Worm (Caenorhabditis elegans) whole organism, late embryonic: Measurements from ENCODE around the gene C06G3.8.

ENCODE experiments used
- ceh-9 ChIP-seq: sonication (generic microtip); optimal IDR thresholded peaks from 2 replicates; lab custom pipeline; 2016; ENCODE audit warnings: mild to moderate bottlenecking, missing genetic modification characterization, inconsistent platforms, missing compliant biosample characterization
- che-1 ChIP-seq: sonication (generic microtip); optimal IDR thresholded peaks from 2 replicates; lab custom pipeline; 2016; ENCODE audit warnings: mild to moderate bottlenecking, missing genetic modification characterization, missing compliant biosample characterization
- elt-2 ChIP-seq: sonication (generic microtip); optimal IDR thresholded peaks from 2 replicates; lab custom pipeline; 2016; ENCODE audit warnings: missing genetic modification reagents, missing genetic modification characterization, missing compliant biosample characterization
- fkh-6 ChIP-seq: sonication (generic microtip); optimal IDR thresholded peaks from 2 replicates; lab custom pipeline; 2016; ENCODE audit warnings: missing genetic modification characterization, missing compliant biosample characterization
- hlh-15 ChIP-seq: sonication (generic microtip); optimal IDR thresholded peaks from 2 replicates; lab custom pipeline; 2016; ENCODE audit warnings: missing genetic modification characterization, missing compliant biosample characterization
- madf-2 ChIP-seq: sonication (generic microtip); optimal IDR thresholded peaks from 2 replicates; lab custom pipeline; 2017; ENCODE audit warnings: missing genetic modification characterization, missing compliant biosample characterization
- nfya-1 ChIP-seq: sonication (generic microtip); optimal IDR thresholded peaks from 2 replicates; lab custom pipeline; 2017; ENCODE audit warnings: missing genetic modification characterization, mild to moderate bottlenecking, missing compliant biosample characterization, antibody characterized with exemption, moderate library complexity
- pqm-1 ChIP-seq: sonication (generic microtip); optimal IDR thresholded peaks from 2 replicates; lab custom pipeline; 2016; ENCODE audit warnings: missing genetic modification characterization, missing compliant biosample characterization
- tbx-2 ChIP-seq: sonication (generic microtip); optimal IDR thresholded peaks from 2 replicates; lab custom pipeline; 2016; ENCODE audit warnings: missing genetic modification characterization, missing compliant biosample characterization

DNA sequence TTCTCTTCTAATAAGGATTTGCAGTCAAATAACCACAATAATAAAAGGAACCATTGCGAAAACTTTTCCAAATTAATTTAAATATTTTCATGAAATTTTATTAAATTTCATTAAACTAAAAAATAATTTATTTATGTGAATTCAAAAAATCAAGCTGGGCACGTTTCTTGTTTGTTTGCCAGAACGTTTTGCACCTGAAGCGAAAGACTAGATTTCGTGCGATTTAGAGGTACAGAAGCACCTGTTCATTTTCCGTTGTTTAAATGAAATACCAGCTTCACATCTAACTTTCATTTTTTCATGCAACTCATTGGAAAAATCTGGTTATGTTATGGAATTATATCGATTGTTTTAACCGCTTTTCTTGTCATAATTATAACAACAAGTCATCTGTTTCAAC, 39.8 kb upstream of the C06G3.8 start, which contains the start of gene srg-48:
- no peak for TF ChIP-seq hlh-15 (tag; lab: Kevin White, UChicago)
- TF ChIP-seq ceh-9 (tag; lab: Kevin White, UChicago) = no peak
- TF ChIP-seq nfya-1 = no peak
- TF ChIP-seq che-1 (tag; lab: Kevin White, UChicago) = no peak
- TF ChIP-seq pqm-1 (tag; lab: Kevin White, UChicago) = no peak
- no peak for TF ChIP-seq madf-2 (tag; lab: Kevin White, UChicago)
- TF ChIP-seq tbx-2 (tag; lab: Kevin White, UChicago) = no peak
- TF ChIP-seq elt-2 (tag; lab: Kevin White, UChicago) = no peak
- TF ChIP-seq fkh-6 (tag; lab: Kevin White, UChicago) = no peak
